Fruit fly (Drosophila melanogaster): Measurements from ENCODE around the gene CG33995.

Gene CG33995

dm6 chr2L:5070797-5071579 is 27.9 kb downstream of the CG33995 start, which contains the start of gene RpL37A (continued):
- TF ChIP-seq CG17612 (GFP tag; IDR thresholded peaks at IDR 0.05): no peak; the same call in 1 of the 2 replicates
- TF ChIP-seq Bgb (GFP tag; IDR thresholded peaks at IDR 0.05; ENCODE audit: partially characterized antibody): peak; percentile 50; the same call in 1 of the 2 replicates
- TF ChIP-seq odd (GFP tag; optimal IDR thresholded peaks at IDR 0.05): peak; percentile 84
- TF ChIP-seq sisA (GFP tag; IDR thresholded peaks at IDR 0.05): no peak
- no peak for TF ChIP-seq hb (GFP tag; IDR thresholded peaks at IDR 0.05; ENCODE audit: partially characterized antibody)
- TF ChIP-seq CG17385 (GFP tag; optimal IDR thresholded peaks at IDR 0.05): peak; percentile 65
- peak; percentile 94 for TF ChIP-seq dm (GFP tag; optimal IDR thresholded peaks at IDR 0.05)
- peak; percentile 57 for TF ChIP-seq PHDP (tag; optimal IDR thresholded peaks at IDR 0.05)
- TF ChIP-seq Awh (GFP tag; IDR thresholded peaks at IDR 0.05): peak; percentile 53; the same call in 1 of the 2 replicates
- TF ChIP-seq slbo (GFP tag; IDR thresholded peaks at IDR 0.05): peak; percentile 61
- TF ChIP-seq CG1024 (GFP tag; IDR thresholded peaks at IDR 0.05): peak; percentile 81
- TF ChIP-seq ttk (GFP tag; IDR thresholded peaks at IDR 0.05): peak; percentile 57
- peak; percentile 86 for TF ChIP-seq CG11456 (GFP tag; IDR thresholded peaks at IDR 0.05)
- TF ChIP-seq ab (GFP tag; optimal IDR thresholded peaks at IDR 0.05): no peak
- peak; percentile 79 for TF ChIP-seq nerfin-1 (tag; optimal IDR thresholded peaks at IDR 0.05)
- TF ChIP-seq CG10431 (GFP tag; optimal IDR thresholded peaks at IDR 0.05): peak; percentile 85
- peak; percentile 80 for TF ChIP-seq seq (GFP tag; IDR thresholded peaks at IDR 0.05)
- TF ChIP-seq Asciz (GFP tag; optimal IDR thresholded peaks at IDR 0.05): peak; percentile 80
- no peak for TF ChIP-seq CG14667 (GFP tag; IDR thresholded peaks at IDR 0.05)
- no peak for TF ChIP-seq Sox102F (GFP tag; optimal IDR thresholded peaks at IDR 0.05)
- TF ChIP-seq tna (GFP tag; IDR thresholded peaks at IDR 0.05; ENCODE audit: partially characterized antibody): no peak
- TF ChIP-seq CG11093 (GFP tag; IDR thresholded peaks at IDR 0.05): no peak
- TF ChIP-seq Hey (tag; optimal IDR thresholded peaks at IDR 0.05): no peak
- TF ChIP-seq CG16815 (GFP tag; optimal IDR thresholded peaks at IDR 0.05): no peak
- peak; percentile 91 for TF ChIP-seq CG15514 (GFP tag; optimal IDR thresholded peaks at IDR 0.05)
- TF ChIP-seq CG12155 (GFP tag; optimal IDR thresholded peaks at IDR 0.05): peak; percentile 63
- peak; percentile 76 for TF ChIP-seq CG4424 (GFP tag; optimal IDR thresholded peaks at IDR 0.05)
- peak; percentile 61 for TF ChIP-seq HLH54F (GFP tag; optimal IDR thresholded peaks at IDR 0.05)
- TF ChIP-seq trem (tag; optimal IDR thresholded peaks at IDR 0.05): peak; percentile 88
- peak; percentile 57; the same call in 1 of the 2 replicates for TF ChIP-seq cas (GFP tag; IDR thresholded peaks at IDR 0.05)
- peak; percentile 55 for TF ChIP-seq fd3F (GFP tag; optimal IDR thresholded peaks at IDR 0.05)
- no peak for TF ChIP-seq vfl (GFP tag; optimal IDR thresholded peaks at IDR 0.05)
- peak; percentile 51 for TF ChIP-seq CG31224 (GFP tag; IDR thresholded peaks at IDR 0.05)
- peak; percentile 92 for TF ChIP-seq Lhr (GFP tag; optimal IDR thresholded peaks at IDR 0.05)
- no peak for TF ChIP-seq Dll (GFP tag; IDR thresholded peaks at IDR 0.05; ENCODE audit: partially characterized antibody)
- TF ChIP-seq CG10462 (GFP tag; optimal IDR thresholded peaks at IDR 0.05): peak; percentile 1
- peak; percentile 81 for TF ChIP-seq Myb (GFP tag; optimal IDR thresholded peaks at IDR 0.05)
- peak; percentile 88 for TF ChIP-seq Hmr (GFP tag; optimal IDR thresholded peaks at IDR 0.05)
- peak; percentile 89 for TF ChIP-seq HHEX (GFP tag; optimal IDR thresholded peaks at IDR 0.05)
- TF ChIP-seq her (GFP tag; optimal IDR thresholded peaks at IDR 0.05): peak; percentile 92
- TF ChIP-seq emc (GFP tag; optimal IDR thresholded peaks at IDR 0.05): peak; percentile 86
- peak; percentile 98 for TF ChIP-seq Ets65A (GFP tag)
- TF ChIP-seq CG17802 (tag; optimal IDR thresholded peaks at IDR 0.05): peak; percentile 68
- peak; percentile 81 for TF ChIP-seq CG18619 (GFP tag; optimal IDR thresholded peaks at IDR 0.05)
- peak in 1 of 3 experiments; percentile 18 for TF ChIP-seq lola (GFP tag; optimal IDR thresholded peaks at IDR 0.05)
- TF ChIP-seq CG6654 (GFP tag; optimal IDR thresholded peaks at IDR 0.05): peak; percentile 45
- TF ChIP-seq pita (GFP tag; optimal IDR thresholded peaks at IDR 0.05): peak; percentile 83
- TF ChIP-seq sens (GFP tag): peak; percentile 97
- peak; percentile 76 for TF ChIP-seq CG1603 (tag; optimal IDR thresholded peaks at IDR 0.05)

All from whole organism, embryonic.